Worm (Caenorhabditis elegans): ENCODE measurements around the gene C17H12.37.

C17H12.37 gene

ce11 chrIV:6756374-6756773, 48.5 kb upstream of the C17H12.37 start (continued):
- TF ChIP-seq fkh-10 (GFP tag; optimal IDR thresholded peaks at IDR 0.05) = peak; percentile 90
- TF ChIP-seq vab-7 (GFP tag; IDR thresholded peaks at IDR 0.05) = peak; percentile 51; the same call in 1 of the 2 replicates
- TF ChIP-seq Y48G9A.11 (GFP tag; IDR thresholded peaks at IDR 0.05) = peak; percentile 75
- TF ChIP-seq mxl-3 (GFP tag; optimal IDR thresholded peaks at IDR 0.05) = peak; percentile 68
- peak; percentile 54 for TF ChIP-seq hlh-30 (tag; optimal IDR thresholded peaks at IDR 0.05; ENCODE audit: insufficient read depth)
- peak; percentile 36 for TF ChIP-seq sdz-12 (GFP tag; optimal IDR thresholded peaks at IDR 0.05)
- peak in 1 of 2 experiments; percentile 86 for TF ChIP-seq unc-62 (GFP tag; optimal IDR thresholded peaks at IDR 0.05 in 1 of 2)
- no peak for TF ChIP-seq unc-62 (tag; optimal IDR thresholded peaks at IDR 0.05)
- no peak for TF ChIP-seq lin-29 (GFP tag; IDR thresholded peaks at IDR 0.05)
- no peak for TF ChIP-seq daf-19 (GFP tag; conservative IDR thresholded peaks at IDR 0.05)

DNA sequence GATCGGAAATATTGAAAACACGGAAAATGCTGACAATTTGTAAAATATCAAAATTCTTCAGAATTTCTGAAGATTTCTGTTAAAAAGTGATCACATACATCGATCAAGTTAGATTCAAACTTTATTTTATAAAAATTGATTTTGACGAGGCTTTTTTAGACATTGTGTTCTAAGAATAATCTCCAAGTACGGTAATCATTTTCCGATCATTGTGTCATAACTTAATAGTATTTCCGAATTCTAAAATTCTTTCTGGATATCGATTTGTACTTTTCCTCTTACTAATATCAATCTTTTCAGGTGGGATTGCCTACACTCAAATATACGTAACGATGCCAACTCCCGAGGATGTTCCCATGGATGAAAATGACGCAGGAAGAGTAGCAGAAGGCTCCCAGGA, 47.9 kb upstream of the C17H12.37 start, which contains the start of gene usp-4:
usp-4 (plus strand) TSS at position 301 of the 400 bp plus-strand sequence.
- TF ChIP-seq nhr-25 (tag; optimal IDR thresholded peaks at IDR 0.05; ENCODE audit: borderline replicate concordance, insufficient read depth) (no peak), dmd-8 (GFP tag; IDR thresholded peaks at IDR 0.05) (no peak), zfp-3 (GFP tag; conservative IDR thresholded peaks at IDR 0.05) (no peak), Y48G9A.11 (GFP tag; IDR thresholded peaks at IDR 0.05) (no peak), ceh-44 (GFP tag; IDR thresholded peaks at IDR 0.05) (no peak), lir-3 (tag; optimal IDR thresholded peaks at IDR 0.05) (no peak), hif-1 (tag; optimal IDR thresholded peaks at IDR 0.05) (no peak), arid-1 (GFP tag; conservative IDR thresholded peaks at IDR 0.05) (no peak), fos-1 (tag; optimal IDR thresholded peaks at IDR 0.05) (no peak), nhr-102 (tag; optimal IDR thresholded peaks at IDR 0.05) (no peak), mes-2 (tag; optimal IDR thresholded peaks at IDR 0.05; ENCODE audit: poor library complexity, severe bottlenecking) (no peak), daf-16 (GFP tag; optimal IDR thresholded peaks at IDR 0.05) (no peak), daf-16 (tag; optimal IDR thresholded peaks at IDR 0.05) (no peak), nhr-76 (tag; optimal IDR thresholded peaks at IDR 0.05) (no peak), nhr-28 (tag; optimal IDR thresholded peaks at IDR 0.05) (no peak)

DNA sequence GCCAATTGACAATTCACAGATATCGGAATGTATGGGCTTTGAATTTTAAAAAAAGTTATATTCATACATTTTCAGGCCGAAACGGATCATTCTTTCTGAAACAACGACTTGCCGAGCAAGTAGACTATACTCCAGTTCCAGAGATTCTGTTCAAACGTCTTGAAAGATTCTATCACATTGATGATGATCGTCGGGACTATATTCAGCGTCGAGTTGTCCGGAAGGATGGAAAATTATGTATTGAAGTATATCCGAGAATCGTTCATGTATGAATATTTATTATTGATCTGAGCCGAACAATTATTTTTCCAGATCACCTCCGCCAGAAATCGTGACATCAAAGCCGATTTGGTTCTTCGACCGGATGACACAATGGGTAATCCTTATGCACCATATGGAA, 47.3 kb upstream of the C17H12.37 start:
- TF ChIP-seq nhr-11 (tag; optimal IDR thresholded peaks at IDR 0.05) (no peak), snpc-1.2 (GFP tag; IDR thresholded peaks at IDR 0.05) (no peak), mxl-3 (GFP tag; optimal IDR thresholded peaks at IDR 0.05) (no peak), Y105C5A.15 (GFP tag; IDR thresholded peaks at IDR 0.05) (no peak), lin-39 (tag; optimal IDR thresholded peaks at IDR 0.05) (no peak), unc-62 (GFP tag; optimal IDR thresholded peaks at IDR 0.05 in 1 of 2) (peak in 1 of 2 experiments; percentile 16), unc-62 (tag; optimal IDR thresholded peaks at IDR 0.05) (no peak), ctbp-1 (GFP tag; IDR thresholded peaks at IDR 0.05) (no peak), nhr-25 (tag; optimal IDR thresholded peaks at IDR 0.05; ENCODE audit: borderline replicate concordance, insufficient read depth) (no peak), aha-1 (tag) (peak; percentile 91), daf-12 (tag; optimal IDR thresholded peaks at IDR 0.05) (no peak), dpl-1 (GFP tag; optimal IDR thresholded peaks at IDR 0.05) (no peak)

- TF ChIP-seq nhr-77 (tag; optimal IDR thresholded peaks at IDR 0.05) = no peak
- TF ChIP-seq unc-62 (GFP tag; optimal IDR thresholded peaks at IDR 0.05 in 1 of 2) = no peak
- no peak for TF ChIP-seq unc-62 (tag; optimal IDR thresholded peaks at IDR 0.05)
- TF ChIP-seq aha-1 (tag) = peak; percentile 12
- TF ChIP-seq ctbp-1 (GFP tag; IDR thresholded peaks at IDR 0.05) = no peak
- TF ChIP-seq lin-38 (GFP tag; IDR thresholded peaks at IDR 0.05) = 0 out of 2 replicates have a peak, but pooled peaks have one; percentile 12
- no peak for TF ChIP-seq nhr-102 (tag; optimal IDR thresholded peaks at IDR 0.05)
- no peak for TF ChIP-seq R02D3.7 (tag; optimal IDR thresholded peaks at IDR 0.05)
Measured at ce11 chrIV:6762416-6762815, 42.5 kb upstream of the C17H12.37 start, which contains the start of gene spd-3. Gene spd-3 (plus strand): TSS chrIV:6762716.
